Fruit fly (Drosophila melanogaster): ENCODE measurements around the gene CG14137.
A peak's percentile ranks its signal among the peaks of the same experiment; 100 is the strongest.

CG14137 gene

DNA sequence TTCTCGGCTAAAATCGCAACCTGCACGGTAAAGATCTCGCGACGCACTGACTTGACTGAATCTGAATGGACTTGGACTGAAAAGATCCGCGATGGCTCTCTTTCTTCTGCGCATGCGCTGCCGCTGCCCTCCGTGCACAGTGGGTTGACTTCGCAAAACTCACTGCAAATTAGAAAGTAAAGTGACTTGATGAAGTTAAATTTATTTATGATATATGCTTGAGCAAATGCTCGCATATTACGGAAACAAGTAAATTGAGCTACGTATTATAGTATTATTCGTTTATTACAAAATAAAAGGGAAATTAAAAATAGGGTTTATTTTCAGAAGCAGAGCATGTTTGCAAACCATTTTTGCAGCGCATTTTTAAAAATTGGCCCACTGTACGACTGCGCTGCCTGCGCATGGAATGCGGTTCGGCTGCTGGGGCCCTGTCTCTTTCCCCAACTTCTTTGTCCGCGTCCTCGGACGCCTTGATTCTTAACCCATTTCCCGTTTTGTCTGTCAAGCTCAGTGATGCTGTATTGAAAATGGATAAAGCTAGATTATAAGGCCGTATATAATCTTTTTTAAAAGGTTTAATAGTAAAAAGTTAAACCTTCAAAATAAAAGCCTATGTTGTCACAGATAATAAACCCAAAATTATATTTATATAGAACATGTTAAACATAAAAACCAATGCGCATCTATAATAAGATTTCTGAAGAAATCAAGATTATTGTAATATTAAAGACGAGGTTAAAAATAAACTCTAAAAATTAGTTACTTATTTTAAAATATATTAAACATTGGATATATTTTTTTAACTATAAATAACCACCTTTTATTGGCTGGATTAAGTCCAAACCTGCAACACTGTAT is 11.9 kb downstream of the CG14137 start, which contains the start of gene rt (continued):
- TF ChIP-seq sens-2 (GFP tag; IDR thresholded peaks at IDR 0.05), result peak; percentile 27; the same call in 1 of the 2 replicates
- no peak for TF ChIP-seq CG14441 (GFP tag; IDR thresholded peaks at IDR 0.05)
- peak; percentile 53 for TF ChIP-seq dmrt99B (tag; optimal IDR thresholded peaks at IDR 0.05)
- TF ChIP-seq CG14860 (GFP tag; IDR thresholded peaks at IDR 0.05; ENCODE audit: partially characterized antibody), result 0 out of 3 replicates have a peak, but pooled peaks have one; percentile 30
- TF ChIP-seq crol (GFP tag; IDR thresholded peaks at IDR 0.05), result no peak
- peak; percentile 16 to 56 for TF ChIP-seq chif (GFP tag; optimal IDR thresholded peaks at IDR 0.05)
- peak; percentile 27 for TF ChIP-seq Mad (GFP tag; optimal IDR thresholded peaks at IDR 0.05)
- no peak for TF ChIP-seq slp2 (GFP tag; optimal IDR thresholded peaks at IDR 0.05)
- TF ChIP-seq CG8924 (tag; optimal IDR thresholded peaks at IDR 0.05), result peak; percentile 28
- TF ChIP-seq Sin3A (optimal IDR thresholded peaks at IDR 0.05), result no peak
- 0 out of 2 replicates have a peak, but pooled peaks have one; percentile 33 for TF ChIP-seq CG10959 (GFP tag; IDR thresholded peaks at IDR 0.05)
- peak; percentile 68 for TF ChIP-seq Ssrp (tag; optimal IDR thresholded peaks at IDR 0.05)
- TF ChIP-seq CG33213 (GFP tag; optimal IDR thresholded peaks at IDR 0.05), result peak; percentile 4
- peak; percentile 51 for TF ChIP-seq twi (tag; optimal IDR thresholded peaks at IDR 0.05)
- no peak for TF ChIP-seq HLHmδ (GFP tag; optimal IDR thresholded peaks at IDR 0.05)
- peak; percentile 29 for TF ChIP-seq salm (tag; optimal IDR thresholded peaks at IDR 0.05)
- peak; percentile 15 for TF ChIP-seq Blimp-1 (GFP tag; optimal IDR thresholded peaks at IDR 0.05)
- peak; percentile 95 for TF ChIP-seq sens (GFP tag)
- no peak for TF ChIP-seq CG4360 (GFP tag; IDR thresholded peaks at IDR 0.05)
- TF ChIP-seq CG5180 (GFP tag; optimal IDR thresholded peaks at IDR 0.05), result no peak
- peak in 1 of 2 experiments; percentile 11 for TF ChIP-seq Eip74EF (GFP tag; optimal IDR thresholded peaks at IDR 0.05)
- TF ChIP-seq Spps (tag; optimal IDR thresholded peaks at IDR 0.05), result peak; percentile 44
- no peak for TF ChIP-seq hkb (optimal IDR thresholded peaks at IDR 0.05)
- TF ChIP-seq hkb (GFP tag; IDR thresholded peaks at IDR 0.05), result peak; percentile 70
- no peak for TF ChIP-seq mam (GFP tag; optimal IDR thresholded peaks at IDR 0.05)
- TF ChIP-seq kay (GFP tag; optimal IDR thresholded peaks at IDR 0.05), result no peak
- TF ChIP-seq gsb-n (tag; optimal IDR thresholded peaks at IDR 0.05), result peak; percentile 60
- peak; percentile 61 for TF ChIP-seq ATbp (GFP tag; optimal IDR thresholded peaks at IDR 0.05)
- no peak for TF ChIP-seq CG6683 (GFP tag; optimal IDR thresholded peaks at IDR 0.05)
- TF ChIP-seq CG15011 (GFP tag; optimal IDR thresholded peaks at IDR 0.05), result peak; percentile 27
- no peak for TF ChIP-seq ERR (GFP tag; optimal IDR thresholded peaks at IDR 0.05)
- TF ChIP-seq CG9876 (GFP tag; optimal IDR thresholded peaks at IDR 0.05), result no peak
- TF ChIP-seq CG11085 (GFP tag; IDR thresholded peaks at IDR 0.05), result no peak
- TF ChIP-seq CG43689 (GFP tag; IDR thresholded peaks at IDR 0.05), result no peak
- no peak for TF ChIP-seq Gug (GFP tag; IDR thresholded peaks at IDR 0.05)
- TF ChIP-seq inv (GFP tag; IDR thresholded peaks at IDR 0.05; ENCODE audit: partially characterized antibody), result no peak
- peak in 1 of 2 experiments; percentile 58 for TF ChIP-seq Hr51 (GFP tag; optimal IDR thresholded peaks at IDR 0.05)
- TF ChIP-seq CG11398 (GFP tag; optimal IDR thresholded peaks at IDR 0.05), result no peak
- no peak for TF ChIP-seq Bdp1 (GFP tag; optimal IDR thresholded peaks at IDR 0.05)
- TF ChIP-seq CG12071 (GFP tag; optimal IDR thresholded peaks at IDR 0.05), result peak; percentile 14
- peak; percentile 44 for TF ChIP-seq CG4404 (GFP tag; IDR thresholded peaks at IDR 0.05)
- no peak for TF ChIP-seq seq (GFP tag; IDR thresholded peaks at IDR 0.05)
- TF ChIP-seq ssp (GFP tag; IDR thresholded peaks at IDR 0.05), result no peak
- TF ChIP-seq CG8359 (GFP tag; optimal IDR thresholded peaks at IDR 0.05; ENCODE audit: borderline replicate concordance), result peak; percentile 37
- TF ChIP-seq CG3163 (GFP tag; optimal IDR thresholded peaks at IDR 0.05), result no peak
- no peak for TF ChIP-seq D (optimal IDR thresholded peaks at IDR 0.05)
- peak; percentile 57 for TF ChIP-seq D (GFP tag; optimal IDR thresholded peaks at IDR 0.05)
- TF ChIP-seq croc (GFP tag; conservative IDR thresholded peaks at IDR 0.05), result peak; percentile 62
- peak; percentile 31 for TF ChIP-seq sqz (GFP tag; optimal IDR thresholded peaks at IDR 0.05)

Measured in whole organism, embryonic.